Fruit fly (Drosophila melanogaster) whole organism, embryonic: ENCODE results near the gene Rad60.

Source experiments
- Asciz ChIP-seq: fragments of 200-800 bp; sonication (Bioruptor generic); optimal IDR thresholded peaks from 2 replicates; lab custom pipeline; 2017; ENCODE audit warnings: missing biosample characterization, mild to moderate bottlenecking, missing genetic modification characterization, missing genetic modification reagents
- BEAF-32 ChIP-seq: fragments of 200-800 bp; sonication (Bioruptor generic); optimal IDR thresholded peaks from 3 replicates; lab custom pipeline; 2017; ENCODE audit warnings: missing biosample characterization, missing genetic modification characterization, mild to moderate bottlenecking, moderate library complexity, missing genetic modification reagents
- BtbVII ChIP-seq: fragments of 200-800 bp; sonication (Bioruptor generic); optimal IDR thresholded peaks from 3 replicates; lab custom pipeline; 2017; ENCODE audit warnings: missing biosample characterization, mild to moderate bottlenecking, missing genetic modification characterization
- CG10654 ChIP-seq: fragments of 200-800 bp; sonication (Bioruptor generic); optimal IDR thresholded peaks from 2 replicates; lab custom pipeline; 2016; ENCODE audit warnings: missing biosample characterization, missing genetic modification characterization
- CG11093 ChIP-seq: fragments of 200-800 bp; sonication (Bioruptor generic); IDR thresholded peaks from 3 replicates; pipeline ENCODE4 v1.3.6; 2022; ENCODE audit warnings: missing biosample characterization, missing genetic modification characterization
- CG11504 ChIP-seq: fragments of 200-800 bp; sonication (Bioruptor generic); optimal IDR thresholded peaks from 3 replicates; lab custom pipeline; 2019; ENCODE audit warnings: missing biosample characterization, mild to moderate bottlenecking, missing genetic modification characterization, moderate library complexity
- CG14014 ChIP-seq: fragments of 200-800 bp; sonication (Bioruptor generic); IDR thresholded peaks from 2 replicates; pipeline ENCODE4 v1.3.6; 2022; ENCODE audit warnings: missing biosample characterization, missing genetic modification characterization
- CG15514 ChIP-seq: fragments of 200-800 bp; sonication (Bioruptor generic); optimal IDR thresholded peaks from 3 replicates; lab custom pipeline; 2017; ENCODE audit warnings: missing biosample characterization, missing genetic modification characterization, mild to moderate bottlenecking, moderate library complexity, missing genetic modification reagents
- CG1602 ChIP-seq: fragments of 200-800 bp; sonication (Bioruptor generic); optimal IDR thresholded peaks from 3 replicates; lab custom pipeline; 2016; ENCODE audit warnings: missing biosample characterization, missing genetic modification characterization
- CG1647 ChIP-seq: fragments of 200-800 bp; sonication (Bioruptor generic); optimal IDR thresholded peaks from 3 replicates; lab custom pipeline; 2016; ENCODE audit warnings: missing biosample characterization, missing genetic modification characterization
- CG17385 ChIP-seq: fragments of 200-800 bp; sonication (Bioruptor generic); optimal IDR thresholded peaks from 3 replicates; lab custom pipeline; 2018; ENCODE audit warnings: missing biosample characterization, mild to moderate bottlenecking, missing genetic modification characterization
- CG3163 ChIP-seq: fragments of 200-800 bp; sonication (Bioruptor generic); optimal IDR thresholded peaks from 3 replicates; lab custom pipeline; 2016; ENCODE audit warnings: missing biosample characterization, missing genetic modification characterization
- CG34422 ChIP-seq: fragments of 200-800 bp; sonication (Bioruptor generic); IDR thresholded peaks from 3 replicates; pipeline ENCODE4 v1.3.6; 2022; ENCODE audit warnings: missing biosample characterization, missing genetic modification characterization
- CG3838 ChIP-seq: fragments of 200-800 bp; sonication (Bioruptor generic); optimal IDR thresholded peaks from 3 replicates; lab custom pipeline; 2016; ENCODE audit warnings: missing biosample characterization, missing genetic modification characterization
- CG6272 ChIP-seq: fragments of 200-800 bp; sonication (Bioruptor generic); IDR thresholded peaks from 2 replicates; pipeline ENCODE4 v1.3.6; 2022; ENCODE audit warnings: missing biosample characterization, missing genetic modification characterization
- CG8089 ChIP-seq: fragments of 200-800 bp; sonication (Bioruptor generic); optimal IDR thresholded peaks from 3 replicates; lab custom pipeline; 2016; ENCODE audit warnings: missing biosample characterization, missing genetic modification characterization
- CG8359 ChIP-seq: fragments of 200-800 bp; sonication (Bioruptor generic); optimal IDR thresholded peaks from 2 replicates; lab custom pipeline; 2017; ENCODE audit warnings: missing biosample characterization, mild to moderate bottlenecking, missing genetic modification characterization, borderline replicate concordance
- CG8478 ChIP-seq: fragments of >200 bp; optimal IDR thresholded peaks from 2 replicates; lab custom pipeline; 2018
- CG8944 ChIP-seq: fragments of 200-800 bp; sonication (Bioruptor generic); optimal IDR thresholded peaks from 3 replicates; lab custom pipeline; 2016; ENCODE audit warnings: missing biosample characterization, missing genetic modification characterization
- Dbx ChIP-seq: fragments of 200-800 bp; sonication (Bioruptor generic); IDR thresholded peaks from 3 replicates; pipeline ENCODE4 v1.3.6; 2022; ENCODE audit warnings: missing biosample characterization, missing genetic modification characterization
- Dek ChIP-seq: fragments of 200-800 bp; sonication (Bioruptor generic); optimal IDR thresholded peaks from 3 replicates; lab custom pipeline; 2019; ENCODE audit warnings: missing biosample characterization, mild to moderate bottlenecking, missing genetic modification characterization, moderate library complexity
- Dll ChIP-seq: fragments of 200-800 bp; sonication (Bioruptor generic); IDR thresholded peaks from 4 replicates; pipeline ENCODE4 v1.3.6; 2022; ENCODE audit warnings: missing biosample characterization, missing genetic modification characterization; ENCODE audit not compliant: partially characterized antibody
- Doc3 ChIP-seq: fragments of 200-800 bp; sonication (Bioruptor generic); IDR thresholded peaks from 3 replicates; pipeline ENCODE4 v1.3.6; 2022; ENCODE audit warnings: missing biosample characterization, missing genetic modification characterization; ENCODE audit not compliant: partially characterized antibody
- Fer3 ChIP-seq: fragments of 200-800 bp; sonication (Bioruptor generic); optimal IDR thresholded peaks from 2 replicates; lab custom pipeline; 2018; ENCODE audit warnings: missing biosample characterization, mild to moderate bottlenecking, missing genetic modification characterization, moderate library complexity
- HLH3B ChIP-seq: fragments of 200-800 bp; sonication (Bioruptor generic); IDR thresholded peaks from 2 replicates; pipeline ENCODE4 v1.3.6; 2022; ENCODE audit warnings: missing biosample characterization, missing genetic modification characterization
- HLH4C ChIP-seq: fragments of 200-800 bp; sonication (Bioruptor generic); IDR thresholded peaks from 3 replicates; pipeline ENCODE4 v1.3.6; 2022; ENCODE audit warnings: missing biosample characterization, missing genetic modification characterization; ENCODE audit not compliant: partially characterized antibody
- Hmr ChIP-seq: fragments of 200-800 bp; sonication (Bioruptor generic); optimal IDR thresholded peaks from 3 replicates; lab custom pipeline; 2017; ENCODE audit warnings: mild to moderate bottlenecking, missing biosample characterization, missing genetic modification reagents, missing genetic modification characterization
- Hmx ChIP-seq: fragments of 200-800 bp; sonication (Bioruptor generic); optimal IDR thresholded peaks from 2 replicates; lab custom pipeline; 2016; ENCODE audit warnings: missing biosample characterization, missing genetic modification characterization
- Hr39 ChIP-seq: fragments of >200 bp; optimal IDR thresholded peaks from 2 replicates; lab custom pipeline; 2017
- Kr ChIP-seq: fragments of 200-800 bp; sonication (Bioruptor generic); optimal IDR thresholded peaks from 2 replicates; lab custom pipeline; 2017; ENCODE audit warnings: missing biosample characterization, mild to moderate bottlenecking, missing genetic modification characterization
- Poxn ChIP-seq: fragments of 200-800 bp; sonication (Bioruptor generic); IDR thresholded peaks from 2 replicates; pipeline ENCODE4 v1.3.6; 2022; ENCODE audit warnings: missing biosample characterization, missing genetic modification characterization
- Ptx1 ChIP-seq: fragments of 200-800 bp; sonication (Bioruptor generic); IDR thresholded peaks from 2 replicates; pipeline ENCODE4 v1.3.6; 2022; ENCODE audit warnings: missing biosample characterization, missing genetic modification characterization
- Scr ChIP-seq: fragments of 200-800 bp; sonication (Bioruptor generic); IDR thresholded peaks from 2 replicates; pipeline ENCODE4 v1.3.6; 2022; ENCODE audit warnings: missing biosample characterization, missing genetic modification characterization; ENCODE audit not compliant: partially characterized antibody
- YL-1 ChIP-seq: fragments of 200-800 bp; sonication (Bioruptor generic); optimal IDR thresholded peaks from 3 replicates; lab custom pipeline; 2017; ENCODE audit warnings: missing biosample characterization, mild to moderate bottlenecking, missing genetic modification characterization
- aop ChIP-seq: fragments of 200-800 bp; sonication (Bioruptor generic); IDR thresholded peaks from 2 replicates; pipeline ENCODE4 v1.3.6; 2022; ENCODE audit warnings: missing biosample characterization, missing genetic modification characterization
- cg ChIP-seq: fragments of 200-800 bp; sonication (Bioruptor generic); optimal IDR thresholded peaks from 3 replicates; lab custom pipeline; 2019; ENCODE audit warnings: missing biosample characterization, mild to moderate bottlenecking, missing genetic modification characterization, moderate library complexity
- corto ChIP-seq: fragments of 200-800 bp; sonication (Bioruptor generic); optimal IDR thresholded peaks from 2 replicates; lab custom pipeline; 2016; ENCODE audit warnings: missing biosample characterization, mild to moderate bottlenecking, missing genetic modification characterization, moderate library complexity
- da ChIP-seq: fragments of 200-800 bp; sonication (Bioruptor generic); optimal IDR thresholded peaks from 2 replicates; lab custom pipeline; 2016; ENCODE audit warnings: missing biosample characterization, missing genetic modification characterization
- dpn ChIP-seq, 2 experiments: fragments of 200-800 bp; sonication (Bioruptor generic); optimal IDR thresholded peaks; 3 replicates each; lab custom pipeline; 2016; ENCODE audit warnings: missing biosample characterization in 2 of 2, missing genetic modification characterization in 2 of 2
- fd3F ChIP-seq: fragments of 200-800 bp; sonication (Bioruptor generic); optimal IDR thresholded peaks from 2 replicates; lab custom pipeline; 2018; ENCODE audit warnings: missing biosample characterization, mild to moderate bottlenecking, missing genetic modification characterization, moderate library complexity
- gcm ChIP-seq: fragments of 200-800 bp; sonication (Bioruptor generic); optimal IDR thresholded peaks from 2 replicates; lab custom pipeline; 2019; ENCODE audit warnings: missing biosample characterization, mild to moderate bottlenecking, missing genetic modification characterization, moderate library complexity
- gem ChIP-seq: fragments of 200-800 bp; sonication (Bioruptor generic); optimal IDR thresholded peaks from 2 replicates; lab custom pipeline; 2019; ENCODE audit warnings: missing biosample characterization, mild to moderate bottlenecking, missing genetic modification characterization, moderate library complexity
- kay ChIP-seq: fragments of 200-800 bp; sonication (Bioruptor generic); optimal IDR thresholded peaks from 2 replicates; lab custom pipeline; 2016; ENCODE audit warnings: missing biosample characterization, missing genetic modification characterization
- phol ChIP-seq: fragments of 200-800 bp; sonication (Bioruptor generic); optimal IDR thresholded peaks from 3 replicates; lab custom pipeline; 2018; ENCODE audit warnings: missing biosample characterization, mild to moderate bottlenecking, missing genetic modification characterization, moderate library complexity
- rib ChIP-seq: fragments of 200-800 bp; sonication (Bioruptor generic); IDR thresholded peaks from 2 replicates; pipeline ENCODE4 v1.3.6; 2022; ENCODE audit warnings: missing biosample characterization, missing genetic modification characterization
- sima ChIP-seq: fragments of 200-800 bp; sonication (Bioruptor generic); optimal IDR thresholded peaks from 2 replicates; lab custom pipeline; 2016; ENCODE audit warnings: missing biosample characterization, missing genetic modification characterization
- so ChIP-seq: fragments of 200-800 bp; sonication (Bioruptor generic); IDR thresholded peaks from 3 replicates; pipeline ENCODE4 v1.3.6; 2022; ENCODE audit warnings: missing biosample characterization, missing genetic modification characterization
- sug ChIP-seq: fragments of 200-800 bp; optimal IDR thresholded peaks from 2 replicates; lab custom pipeline; 2019; ENCODE audit warnings: missing biosample characterization, mild to moderate bottlenecking, missing genetic modification characterization, moderate library complexity
- unc-4 ChIP-seq: fragments of 200-800 bp; sonication (Bioruptor generic); IDR thresholded peaks from 2 replicates; pipeline ENCODE4 v1.3.6; 2022; ENCODE audit warnings: missing biosample characterization, missing genetic modification characterization; ENCODE audit not compliant: partially characterized antibody
- usp ChIP-seq: fragments of >200 bp; optimal IDR thresholded peaks from 2 replicates; lab custom pipeline; 2017; ENCODE audit warnings: missing biosample characterization, missing genetic modification characterization
- z ChIP-seq: fragments of 200-800 bp; sonication (Bioruptor generic); IDR thresholded peaks from 3 replicates; pipeline ENCODE4 v1.3.6; 2022; ENCODE audit warnings: missing biosample characterization, missing genetic modification characterization

Rad60 gene

dm6 chr3R:23280806-23281257 is 29.6 kb upstream of the Rad60 start, which contains the start of the genes orb and Cdc16 (continued):
- TF ChIP-seq CG8089, result peak; percentile 23
- peak; percentile 55 for TF ChIP-seq corto (GFP tag; lab: Kevin White, UChicago)
- peak; percentile 16 for TF ChIP-seq da (GFP tag; lab: Kevin White, UChicago)
- peak; percentile 82 for TF ChIP-seq Asciz (GFP tag; lab: Kevin White, UChicago)
- peak; percentile 87 for TF ChIP-seq CG15514 (GFP tag; lab: Kevin White, UChicago)
- TF ChIP-seq sug, result peak; percentile 89
- TF ChIP-seq aop, result peak; percentile 79
- TF ChIP-seq HLH3B (GFP tag; lab: Robert Waterston, UW), result peak; percentile 93
- no peak for TF ChIP-seq cg (GFP tag; lab: Kevin White, UChicago)
- TF ChIP-seq so (GFP tag; lab: Robert Waterston, UW), result peak; percentile 84; the same call in 2 of the 3 replicates
- no peak for TF ChIP-seq Scr
- peak; percentile 95 for TF ChIP-seq Dbx (GFP tag; lab: Robert Waterston, UW)
- peak; percentile 90 for TF ChIP-seq CG14014 (GFP tag; lab: Robert Waterston, UW)
- TF ChIP-seq Fer3 (tag; lab: Kevin White, UChicago), result peak; percentile 95
- TF ChIP-seq gem (tag; lab: Kevin White, UChicago), result peak; percentile 97
- peak; percentile 88 for TF ChIP-seq rib (GFP tag; lab: Robert Waterston, UW)
- peak; percentile 43 for TF ChIP-seq CG8359 (GFP tag; lab: Kevin White, UChicago)
- no peak for TF ChIP-seq z (GFP tag; lab: Robert Waterston, UW)
- peak; percentile 60 for TF ChIP-seq CG3838 (GFP tag; lab: Kevin White, UChicago)
- TF ChIP-seq Dll (GFP tag; lab: Robert Waterston, UW), result no peak
- peak; percentile 88 for TF ChIP-seq CG6272
- no peak for TF ChIP-seq usp
- peak; percentile 89 for TF ChIP-seq CG10654 (GFP tag; lab: Kevin White, UChicago)
- TF ChIP-seq Hmx, result peak; percentile 25
- TF ChIP-seq CG34422 (GFP tag; lab: Robert Waterston, UW), result peak; percentile 96
- TF ChIP-seq Hr39, result no peak
- peak; percentile 68 for TF ChIP-seq CG8944 (GFP tag; lab: Kevin White, UChicago)
- TF ChIP-seq BEAF-32, result peak; percentile 21
- TF ChIP-seq phol (tag; lab: Kevin White, UChicago), result peak; percentile 92
- TF ChIP-seq dpn (GFP tag; optimal IDR thresholded peaks at IDR 0.05; lab: Kevin White, UChicago), result peak; percentile 81 to 95
- TF ChIP-seq Kr (GFP tag; lab: Kevin White, UChicago), result no peak
- TF ChIP-seq unc-4 (GFP tag; lab: Robert Waterston, UW), result peak; percentile 37
- peak; percentile 91 for TF ChIP-seq fd3F
- TF ChIP-seq CG3163 (GFP tag; lab: Kevin White, UChicago), result peak; percentile 33
- peak; percentile 92 for TF ChIP-seq Hmr (GFP tag; lab: Kevin White, UChicago)
- peak; percentile 88 for TF ChIP-seq BtbVII (GFP tag; lab: Kevin White, UChicago)
- peak; percentile 66; the same call in 2 of the 3 replicates for TF ChIP-seq CG11093
- TF ChIP-seq YL-1 (GFP tag; lab: Kevin White, UChicago), result peak; percentile 51
- no peak for TF ChIP-seq Doc3 (GFP tag; lab: Robert Waterston, UW)
- TF ChIP-seq CG17385, result peak; percentile 85
- no peak for TF ChIP-seq CG8478
- TF ChIP-seq HLH4C, result no peak
- peak; percentile 93 for TF ChIP-seq Dek (tag; lab: Kevin White, UChicago)
- peak; percentile 90 for TF ChIP-seq kay (GFP tag; lab: Kevin White, UChicago)
- 0 out of 2 replicates have a peak, but pooled peaks have one; percentile 44 for TF ChIP-seq Poxn (GFP tag; lab: Robert Waterston, UW)
- peak; percentile 90 for TF ChIP-seq gcm (GFP tag; lab: Kevin White, UChicago)
- TF ChIP-seq sima (GFP tag; lab: Kevin White, UChicago), result no peak
- peak; percentile 92 for TF ChIP-seq CG11504 (tag; lab: Kevin White, UChicago)
- TF ChIP-seq CG1647 (GFP tag; lab: Kevin White, UChicago), result peak; percentile 66
- TF ChIP-seq CG1602 (GFP tag; lab: Kevin White, UChicago), result peak; percentile 92
- peak; percentile 95 for TF ChIP-seq Ptx1 (GFP tag; lab: Robert Waterston, UW)
